Fruit fly (Drosophila melanogaster) whole organism, prepupa: ENCODE results near the gene CG2604.

Experiments
- Blimp-1 ChIP-seq: fragments of 200-800 bp; sonication (Bioruptor generic); optimal IDR thresholded peaks from 3 replicates; lab custom pipeline; 2017; ENCODE audit warnings: missing biosample characterization, missing genetic modification characterization, mild to moderate bottlenecking, moderate library complexity, missing genetic modification reagents
- CG11762 ChIP-seq: fragments of 200-800 bp; sonication (Bioruptor generic); optimal IDR thresholded peaks from 3 replicates; lab custom pipeline; 2016; ENCODE audit warnings: missing biosample characterization, missing genetic modification characterization; ENCODE audit not compliant: insufficient read depth
- CG1621 ChIP-seq: fragments of 200-800 bp; sonication (Bioruptor generic); optimal IDR thresholded peaks from 3 replicates; lab custom pipeline; 2018; ENCODE audit warnings: missing biosample characterization, mild to moderate bottlenecking, missing genetic modification characterization
- CG8319 ChIP-seq: fragments of 200-800 bp; sonication (Bioruptor generic); optimal IDR thresholded peaks from 3 replicates; lab custom pipeline; 2016; ENCODE audit warnings: missing biosample characterization, missing genetic modification characterization
- Smox ChIP-seq: fragments of 200-800 bp; sonication (Bioruptor generic); optimal IDR thresholded peaks from 3 replicates; lab custom pipeline; 2016; ENCODE audit warnings: missing biosample characterization, missing genetic modification characterization
- lz ChIP-seq: fragments of 200-800 bp; sonication (Bioruptor generic); optimal IDR thresholded peaks from 3 replicates; lab custom pipeline; 2016; ENCODE audit warnings: missing biosample characterization, missing genetic modification characterization
- net ChIP-seq: fragments of 200-800 bp; sonication (Bioruptor generic); optimal IDR thresholded peaks from 3 replicates; lab custom pipeline; 2016; ENCODE audit warnings: missing biosample characterization, missing genetic modification characterization

- no peak for TF ChIP-seq CG8319 (GFP tag; lab: Kevin White, UChicago)
- no peak for TF ChIP-seq CG11762
- no peak for TF ChIP-seq CG1621 (tag; lab: Kevin White, UChicago)
- TF ChIP-seq Smox (GFP tag; lab: Kevin White, UChicago) = no peak
- TF ChIP-seq lz (GFP tag; lab: Kevin White, UChicago) = no peak
- no peak for TF ChIP-seq net
- TF ChIP-seq Blimp-1 (GFP tag; lab: Kevin White, UChicago) = no peak
Observed at dm6 chr3R:5171972-5172371, 51.2 kb downstream of the CG2604 start.
